Worm (Caenorhabditis elegans) whole organism, L1 larva: Measurements from ENCODE around the gene nhr-17.

ENCODE experiments used
- F16B12.6 ChIP-seq: fragments of 150-350 bp; optimal IDR thresholded peaks from 2 replicates; lab custom pipeline; 2014; ENCODE audit warnings: missing biosample characterization, missing genetic modification characterization
- aha-1 ChIP-seq: fragments of 150-350 bp; optimal IDR thresholded peaks from 2 replicates; lab custom pipeline; 2014; ENCODE audit warnings: missing biosample characterization, missing genetic modification characterization
- alr-1 ChIP-seq: fragments of 200-800 bp; sonication (Bioruptor generic); optimal IDR thresholded peaks from 2 replicates; lab custom pipeline; 2018; ENCODE audit warnings: borderline replicate concordance, mild to moderate bottlenecking, missing genetic modification characterization, missing compliant biosample characterization
- ama-1 ChIP-seq: fragments of 150-350 bp; optimal IDR thresholded peaks from 2 replicates; lab custom pipeline; 2014
- blmp-1 ChIP-seq: fragments of 150-350 bp; optimal IDR thresholded peaks from 2 replicates; lab custom pipeline; 2014; ENCODE audit warnings: missing biosample characterization, missing genetic modification characterization
- ceh-63 ChIP-seq: fragments of 200-800 bp; sonication (Bioruptor generic); optimal IDR thresholded peaks from 2 replicates; lab custom pipeline; 2018; ENCODE audit warnings: mild to moderate bottlenecking, missing genetic modification characterization, missing compliant biosample characterization
- ceh-8 ChIP-seq: fragments of 200-800 bp; sonication (Bioruptor generic); optimal IDR thresholded peaks from 2 replicates; lab custom pipeline; 2018; ENCODE audit warnings: mild to moderate bottlenecking, missing genetic modification characterization, moderate library complexity, missing compliant biosample characterization
- ceh-82 ChIP-seq, 3 experiments: fragments of 150-350 bp in 1 of 3; sonication (generic microtip) in 2 of 3; optimal IDR thresholded peaks; 2 replicates each; lab custom pipeline; 2014 to 2017; ENCODE audit warnings: missing biosample characterization in 3 of 3, missing genetic modification characterization in 3 of 3
- ceh-88 ChIP-seq: fragments of 200-800 bp; sonication (Bioruptor generic); IDR thresholded peaks from 2 replicates; pipeline ENCODE4 v1.3.6; 2022; ENCODE audit warnings: missing genetic modification characterization, missing compliant biosample characterization
- ces-1 ChIP-seq: fragments of 150-350 bp; optimal IDR thresholded peaks from 2 replicates; lab custom pipeline; 2014; ENCODE audit warnings: missing biosample characterization, missing genetic modification reagents, missing genetic modification characterization
- dpl-1 ChIP-seq, 3 experiments: fragments of 150-350 bp in 2 of 3; sonication (generic microtip) in 1 of 3; optimal IDR thresholded peaks; 2 replicates each; lab custom pipeline; 2014 to 2017; ENCODE audit warnings: missing biosample characterization in 3 of 3, missing genetic modification characterization in 3 of 3, missing genetic modification reagents in 3 of 3
- dsc-1 ChIP-seq: sonication (generic microtip); optimal IDR thresholded peaks from 2 replicates; lab custom pipeline; 2016; ENCODE audit warnings: mild to moderate bottlenecking, missing genetic modification characterization, missing compliant biosample characterization
- efl-1 ChIP-seq, 4 experiments: fragments of 150-350 bp; optimal IDR thresholded peaks in 3 of 4; peaks in 1 of 4; 1 replicate in 1 of 4; 2 replicates in 3 of 4; lab custom pipeline; 2014; ENCODE audit warnings: missing biosample characterization in 2 of 4, missing genetic modification characterization in 2 of 4, missing genetic modification reagents in 2 of 4
- egl-13 ChIP-seq: sonication (generic microtip); optimal IDR thresholded peaks from 2 replicates; lab custom pipeline; 2016; ENCODE audit warnings: missing genotype, missing genetic modification reagents, missing genetic modification characterization, missing compliant biosample characterization
- egl-27 ChIP-seq, 2 experiments: fragments of 150-350 bp in 1 of 2; sonication (generic microtip); optimal IDR thresholded peaks; 3 replicates each; lab custom pipeline; 2017 to 2018; ENCODE audit warnings: missing biosample characterization in 2 of 2, missing genetic modification characterization in 2 of 2, missing genetic modification reagents in 2 of 2
- elt-2 ChIP-seq: sonication (generic microtip); optimal IDR thresholded peaks from 2 replicates; lab custom pipeline; 2016; ENCODE audit warnings: missing genetic modification characterization, mild to moderate bottlenecking, inconsistent platforms, missing compliant biosample characterization, missing genetic modification reagents
- grh-1 ChIP-seq: fragments of 200-800 bp; sonication (Bioruptor generic); IDR thresholded peaks from 2 replicates; pipeline ENCODE4 v1.3.6; 2022; ENCODE audit warnings: missing genetic modification reagents, missing genetic modification characterization, missing compliant biosample characterization
- hlh-4 ChIP-seq: sonication (generic microtip); optimal IDR thresholded peaks from 2 replicates; lab custom pipeline; 2016; ENCODE audit warnings: mild to moderate bottlenecking, missing genetic modification characterization, missing compliant biosample characterization
- hpl-2 ChIP-seq: fragments of 150-350 bp; optimal IDR thresholded peaks from 2 replicates; lab custom pipeline; 2014; ENCODE audit warnings: missing biosample characterization, missing genetic modification reagents, missing genetic modification characterization
- irx-1 ChIP-seq: sonication (generic microtip); optimal IDR thresholded peaks from 2 replicates; lab custom pipeline; 2016; ENCODE audit warnings: missing genetic modification characterization, missing compliant biosample characterization
- lin-14 ChIP-seq: fragments of 200-800 bp; sonication (Bioruptor generic); optimal IDR thresholded peaks from 2 replicates; lab custom pipeline; 2018; ENCODE audit warnings: mild to moderate bottlenecking, missing genetic modification characterization, moderate library complexity, missing compliant biosample characterization
- lsy-2 ChIP-seq, 2 experiments: fragments of 150-350 bp; optimal IDR thresholded peaks; 2 replicates each; lab custom pipeline; 2014; ENCODE audit warnings: missing biosample characterization in 2 of 2, missing genetic modification characterization in 2 of 2
- mab-9 ChIP-seq: fragments of 200-800 bp; sonication (Bioruptor generic); IDR thresholded peaks from 2 replicates; pipeline ENCODE4 v1.3.6; 2022; ENCODE audit warnings: missing genetic modification reagents, missing genetic modification characterization, missing compliant biosample characterization
- mdl-1 ChIP-seq, 2 experiments: fragments of 150-350 bp; optimal IDR thresholded peaks; 2 replicates each; lab custom pipeline; 2014 to 2017; ENCODE audit warnings: missing biosample characterization in 2 of 2, missing genetic modification characterization in 2 of 2, inconsistent platforms in 1 of 2
- mef-2 ChIP-seq: fragments of 150-350 bp; optimal IDR thresholded peaks from 2 replicates; lab custom pipeline; 2014; ENCODE audit warnings: missing biosample characterization, missing genetic modification characterization
- mep-1 ChIP-seq: fragments of 150-350 bp; optimal IDR thresholded peaks from 2 replicates; lab custom pipeline; 2014; ENCODE audit warnings: missing biosample characterization, missing genetic modification characterization
- nhr-11 ChIP-seq: fragments of 150-350 bp; optimal IDR thresholded peaks from 2 replicates; lab custom pipeline; 2014; ENCODE audit warnings: missing biosample characterization, missing genetic modification characterization
- nhr-20 ChIP-seq: sonication (generic microtip); optimal IDR thresholded peaks from 2 replicates; lab custom pipeline; 2016; ENCODE audit warnings: mild to moderate bottlenecking, missing genetic modification characterization, missing compliant biosample characterization
- nhr-237 ChIP-seq: fragments of 150-350 bp; optimal IDR thresholded peaks from 2 replicates; lab custom pipeline; 2014; ENCODE audit warnings: missing biosample characterization, missing genetic modification characterization
- nhr-28 ChIP-seq: fragments of 150-350 bp; optimal IDR thresholded peaks from 2 replicates; lab custom pipeline; 2014; ENCODE audit warnings: missing biosample characterization, missing genetic modification characterization
- nhr-71 ChIP-seq: sonication (generic microtip); optimal IDR thresholded peaks from 2 replicates; lab custom pipeline; 2016; ENCODE audit warnings: mild to moderate bottlenecking, missing genetic modification characterization, moderate library complexity, missing compliant biosample characterization
- nhr-77 ChIP-seq: fragments of 150-350 bp; optimal IDR thresholded peaks from 2 replicates; lab custom pipeline; 2014; ENCODE audit warnings: missing biosample characterization, missing genetic modification characterization
- nhr-84 ChIP-seq: sonication (generic microtip); optimal IDR thresholded peaks from 2 replicates; lab custom pipeline; 2017; ENCODE audit warnings: missing biosample characterization, missing genetic modification characterization
- nhr-85 ChIP-seq: sonication (generic microtip); peaks from one replicate; lab custom pipeline; 2016; ENCODE audit warnings: missing genetic modification characterization, inconsistent platforms, missing compliant biosample characterization
- pax-3 ChIP-seq: fragments of 200-800 bp; sonication (Bioruptor generic); optimal IDR thresholded peaks from 2 replicates; lab custom pipeline; 2018; ENCODE audit warnings: mild to moderate bottlenecking, missing genetic modification characterization, moderate library complexity, missing compliant biosample characterization
- sup-37 ChIP-seq: fragments of 200-800 bp; sonication (Bioruptor generic); optimal IDR thresholded peaks from 2 replicates; lab custom pipeline; 2018; ENCODE audit warnings: mild to moderate bottlenecking, missing genetic modification characterization, missing compliant biosample characterization
- tbx-2 ChIP-seq: sonication (generic microtip); optimal IDR thresholded peaks from 2 replicates; lab custom pipeline; 2016; ENCODE audit warnings: missing genetic modification characterization, missing compliant biosample characterization
- unc-62 ChIP-seq: fragments of 150-350 bp; optimal IDR thresholded peaks from 2 replicates; lab custom pipeline; 2014; ENCODE audit warnings: missing biosample characterization, missing genetic modification reagents, missing genetic modification characterization
- unc-86 ChIP-seq: sonication (generic microtip); optimal IDR thresholded peaks from 2 replicates; lab custom pipeline; 2016; ENCODE audit warnings: missing genetic modification characterization, missing compliant biosample characterization
- unc-98 ChIP-seq: fragments of 200-800 bp; sonication (Bioruptor generic); IDR thresholded peaks from 2 replicates; pipeline ENCODE4 v1.3.6; 2022; ENCODE audit warnings: missing genetic modification characterization, missing compliant biosample characterization
- zag-1 ChIP-seq: fragments of 150-350 bp; optimal IDR thresholded peaks from 2 replicates; lab custom pipeline; 2014; ENCODE audit warnings: missing biosample characterization, missing genetic modification characterization
- zip-4 ChIP-seq: fragments of 200-800 bp; sonication (Bioruptor generic); optimal IDR thresholded peaks from 2 replicates; lab custom pipeline; 2018; ENCODE audit warnings: mild to moderate bottlenecking, missing genetic modification characterization, moderate library complexity, missing compliant biosample characterization

The nhr-17 gene

ce11 chrX:12659814-12660213, 7.8 kb downstream of the nhr-17 start, which contains the start of gene C02B4.3:
C02B4.3 (minus strand) TSS chrX:12659847.
- no peak for TF ChIP-seq dpl-1 (GFP tag; optimal IDR thresholded peaks at IDR 0.05; lab: Kevin White, UChicago)
- TF ChIP-seq pax-3 (tag; lab: Kevin White, UChicago): no peak
- TF ChIP-seq nhr-237 (tag; lab: Kevin White, UChicago): no peak
- no peak for TF ChIP-seq egl-13 (tag; lab: Kevin White, UChicago)
- no peak for TF ChIP-seq ama-1 (lab: Kevin White, UChicago)
- TF ChIP-seq grh-1 (GFP tag; lab: Robert Waterston, UW): no peak
- TF ChIP-seq mdl-1 (tag; optimal IDR thresholded peaks at IDR 0.05; lab: Kevin White, UChicago): no peak
- TF ChIP-seq ceh-8 (GFP tag; lab: Kevin White, UChicago): no peak

ce11 chrX:12656420-12657033, 11.1 kb downstream of the nhr-17 start:
- TF ChIP-seq blmp-1 (peak; percentile 41), aha-1 (tag; lab: Kevin White, UChicago) (no peak)

- TF ChIP-seq irx-1 (tag; lab: Kevin White, UChicago) (no peak), alr-1 (tag; lab: Kevin White, UChicago) (no peak), zag-1 (tag; lab: Kevin White, UChicago) (no peak), lin-14 (GFP tag; lab: Kevin White, UChicago) (no peak)
These were observed 12.2 kb downstream of the nhr-17 start for ce11 chrX:12655339-12655875.

- TF ChIP-seq ceh-82 (tag; optimal IDR thresholded peaks at IDR 0.05; lab: Kevin White, UChicago) (no peak), dsc-1 (tag; lab: Kevin White, UChicago) (peak; percentile 44), mef-2 (no peak), efl-1 (optimal IDR thresholded peaks at IDR 0.05; lab: Kevin White, UChicago) (no peak), efl-1 (GFP tag; optimal IDR thresholded peaks at IDR 0.05 in 1 of 2; lab: Kevin White, UChicago) (peak in 1 of 2 experiments; percentile 65)
These were observed 21.0 kb downstream of the nhr-17 start, which contains the start of gene zmp-5 for ce11 chrX:12646546-12647167. zmp-5 (plus strand) TSS chrX:12647117.

ce11 chrX:12645846-12646245, 21.8 kb downstream of the nhr-17 start:
- TF ChIP-seq unc-62: no peak
- TF ChIP-seq blmp-1: peak; percentile 42

- TF ChIP-seq egl-27 (tag; optimal IDR thresholded peaks at IDR 0.05; lab: Kevin White, UChicago): no peak
- peak; percentile 43 for TF ChIP-seq nhr-20
- TF ChIP-seq nhr-28 (tag; lab: Kevin White, UChicago): no peak
- peak; percentile 25 for TF ChIP-seq tbx-2 (tag; lab: Kevin White, UChicago)
- TF ChIP-seq ces-1 (GFP tag; lab: Kevin White, UChicago): no peak
- no peak for TF ChIP-seq unc-98
- TF ChIP-seq lsy-2 (tag; optimal IDR thresholded peaks at IDR 0.05; lab: Kevin White, UChicago): peak in 1 of 2 experiments; percentile 33
- no peak for TF ChIP-seq sup-37 (GFP tag; lab: Kevin White, UChicago)
- peak; percentile 34 for TF ChIP-seq mep-1 (tag; lab: Kevin White, UChicago)
- TF ChIP-seq ceh-63 (GFP tag; lab: Kevin White, UChicago): no peak
- no peak for TF ChIP-seq zip-4
- no peak for TF ChIP-seq unc-86 (tag; lab: Kevin White, UChicago)
- no peak for TF ChIP-seq F16B12.6 (tag; lab: Kevin White, UChicago)
- no peak for TF ChIP-seq nhr-11 (tag; lab: Kevin White, UChicago)
- no peak for TF ChIP-seq unc-62
- no peak for TF ChIP-seq nhr-77 (tag; lab: Kevin White, UChicago)
- TF ChIP-seq mab-9 (GFP tag; lab: Robert Waterston, UW): no peak
- no peak for TF ChIP-seq hlh-4
- no peak for TF ChIP-seq hpl-2 (GFP tag; lab: Kevin White, UChicago)
- no peak for TF ChIP-seq ceh-88 (GFP tag; lab: Robert Waterston, UW)
- TF ChIP-seq nhr-71 (tag; lab: Kevin White, UChicago): no peak
- TF ChIP-seq nhr-84 (tag; lab: Kevin White, UChicago): no peak
- TF ChIP-seq nhr-85: peak; percentile 65
- TF ChIP-seq elt-2 (tag; lab: Kevin White, UChicago): no peak
These were observed 24.7 kb downstream of the nhr-17 start for ce11 chrX:12642952-12643351.
